Worm (Caenorhabditis elegans) whole organism, late embryonic: Measurements from ENCODE around the gene exo-1.

Experiments
- C08G9.2 ChIP-seq: sonication (generic microtip); optimal IDR thresholded peaks from 2 replicates; lab custom pipeline; 2016; ENCODE audit warnings: mild to moderate bottlenecking, missing genetic modification characterization, moderate library complexity, missing compliant biosample characterization
- F13H6.1 ChIP-seq: sonication (generic microtip); optimal IDR thresholded peaks from 2 replicates; lab custom pipeline; 2016; ENCODE audit warnings: missing genetic modification characterization, missing compliant biosample characterization
- K02D7.2 ChIP-seq: sonication (generic microtip); optimal IDR thresholded peaks from 2 replicates; lab custom pipeline; 2017; ENCODE audit warnings: mild to moderate bottlenecking, missing genetic modification characterization, missing compliant biosample characterization
- K09A11.1 ChIP-seq: sonication (generic microtip); optimal IDR thresholded peaks from 2 replicates; lab custom pipeline; 2017; ENCODE audit warnings: antibody characterized with exemption, mild to moderate bottlenecking, missing genetic modification characterization, missing compliant biosample characterization; ENCODE audit not compliant: insufficient read depth
- T23F11.4 ChIP-seq: fragments of 200-800 bp; sonication (Bioruptor generic); optimal IDR thresholded peaks from 2 replicates; lab custom pipeline; 2018; ENCODE audit warnings: mild to moderate bottlenecking, missing genetic modification characterization, missing compliant biosample characterization
- Y22D7AL.16 ChIP-seq: sonication (generic microtip); optimal IDR thresholded peaks from 2 replicates; lab custom pipeline; 2016; ENCODE audit warnings: missing genetic modification characterization, missing compliant biosample characterization
- ahr-1 ChIP-seq: sonication (generic microtip); optimal IDR thresholded peaks from 2 replicates; lab custom pipeline; 2016; ENCODE audit warnings: missing genetic modification characterization, missing compliant biosample characterization
- ceh-2 ChIP-seq: sonication (generic microtip); optimal IDR thresholded peaks from 2 replicates; lab custom pipeline; 2016; ENCODE audit warnings: missing genotype, missing genetic modification characterization, missing compliant biosample characterization
- ceh-22 ChIP-seq: sonication (generic microtip); optimal IDR thresholded peaks from 2 replicates; lab custom pipeline; 2017; ENCODE audit warnings: missing biosample characterization, missing genetic modification characterization
- ceh-30 ChIP-seq: fragments of 150-350 bp; optimal IDR thresholded peaks from 2 replicates; lab custom pipeline; 2014; ENCODE audit warnings: missing biosample characterization, missing genetic modification characterization
- ceh-31 ChIP-seq: sonication (generic microtip); optimal IDR thresholded peaks from 2 replicates; lab custom pipeline; 2016; ENCODE audit warnings: missing genetic modification characterization, missing compliant biosample characterization
- ceh-45 ChIP-seq: fragments of 200-800 bp; sonication (Bioruptor generic); IDR thresholded peaks from 2 replicates; pipeline ENCODE4 v1.3.6; 2022; ENCODE audit warnings: missing genetic modification reagents, missing genetic modification characterization, missing compliant biosample characterization
- ceh-48 ChIP-seq: sonication (generic microtip); optimal IDR thresholded peaks from 2 replicates; lab custom pipeline; 2016; ENCODE audit warnings: missing genetic modification characterization, inconsistent platforms, missing compliant biosample characterization
- ceh-6 ChIP-seq: fragments of 200-800 bp; sonication (Bioruptor generic); optimal IDR thresholded peaks from 2 replicates; lab custom pipeline; 2018; ENCODE audit warnings: mild to moderate bottlenecking, missing genetic modification characterization, missing compliant biosample characterization
- ceh-9 ChIP-seq: sonication (generic microtip); optimal IDR thresholded peaks from 2 replicates; lab custom pipeline; 2016; ENCODE audit warnings: mild to moderate bottlenecking, missing genetic modification characterization, inconsistent platforms, missing compliant biosample characterization
- dmd-4 ChIP-seq: sonication (generic microtip); optimal IDR thresholded peaks from 2 replicates; lab custom pipeline; 2016; ENCODE audit warnings: borderline replicate concordance, missing genetic modification characterization, missing compliant biosample characterization
- elt-2 ChIP-seq: sonication (generic microtip); optimal IDR thresholded peaks from 2 replicates; lab custom pipeline; 2016; ENCODE audit warnings: missing genetic modification reagents, missing genetic modification characterization, missing compliant biosample characterization
- elt-4 ChIP-seq: sonication (generic microtip); optimal IDR thresholded peaks from 2 replicates; lab custom pipeline; 2016; ENCODE audit warnings: missing genetic modification characterization, missing compliant biosample characterization
- fkh-10 ChIP-seq: fragments of 150-350 bp; optimal IDR thresholded peaks from 2 replicates; lab custom pipeline; 2014; ENCODE audit warnings: missing biosample characterization, missing genetic modification reagents, missing genetic modification characterization
- fkh-6 ChIP-seq: sonication (generic microtip); optimal IDR thresholded peaks from 2 replicates; lab custom pipeline; 2016; ENCODE audit warnings: missing genetic modification characterization, missing compliant biosample characterization
- gmeb-2 ChIP-seq: sonication (generic microtip); optimal IDR thresholded peaks from 2 replicates; lab custom pipeline; 2016; ENCODE audit warnings: missing genetic modification characterization, inconsistent platforms, missing compliant biosample characterization
- hlh-15 ChIP-seq: sonication (generic microtip); optimal IDR thresholded peaks from 2 replicates; lab custom pipeline; 2016; ENCODE audit warnings: missing genetic modification characterization, missing compliant biosample characterization
- hlh-30 ChIP-seq: sonication (generic microtip); optimal IDR thresholded peaks from 2 replicates; lab custom pipeline; 2017; ENCODE audit warnings: antibody characterized with exemption, missing genetic modification characterization, missing compliant biosample characterization; ENCODE audit not compliant: insufficient read depth
- hlh-6 ChIP-seq: sonication (generic microtip); optimal IDR thresholded peaks from 2 replicates; lab custom pipeline; 2016; ENCODE audit warnings: missing genotype, missing genetic modification characterization, missing compliant biosample characterization
- hlh-8 ChIP-seq: sonication (generic microtip); optimal IDR thresholded peaks from 2 replicates; lab custom pipeline; 2016; ENCODE audit warnings: missing genotype, missing genetic modification characterization, missing compliant biosample characterization
- lim-6 ChIP-seq: sonication (generic microtip); optimal IDR thresholded peaks from 2 replicates; lab custom pipeline; 2016; ENCODE audit warnings: missing genetic modification characterization, missing compliant biosample characterization
- lin-11 ChIP-seq: fragments of 200-800 bp; sonication (Bioruptor generic); optimal IDR thresholded peaks from 2 replicates; lab custom pipeline; 2018; ENCODE audit warnings: mild to moderate bottlenecking, missing genetic modification characterization, missing compliant biosample characterization
- mec-3 ChIP-seq: sonication (generic microtip); optimal IDR thresholded peaks from 2 replicates; lab custom pipeline; 2016; ENCODE audit warnings: borderline replicate concordance, missing genetic modification characterization, missing compliant biosample characterization
- nfya-1 ChIP-seq: sonication (generic microtip); optimal IDR thresholded peaks from 2 replicates; lab custom pipeline; 2017; ENCODE audit warnings: missing genetic modification characterization, mild to moderate bottlenecking, missing compliant biosample characterization, antibody characterized with exemption, moderate library complexity
- npax-4 ChIP-seq: sonication (generic microtip); optimal IDR thresholded peaks from 2 replicates; lab custom pipeline; 2016; ENCODE audit warnings: missing genetic modification characterization, missing compliant biosample characterization
- pag-3 ChIP-seq: sonication (generic microtip); optimal IDR thresholded peaks from 2 replicates; lab custom pipeline; 2016; ENCODE audit warnings: missing compliant biosample characterization, missing genetic modification characterization, borderline replicate concordance
- pax-1 ChIP-seq: fragments of 150-350 bp; optimal IDR thresholded peaks from 2 replicates; lab custom pipeline; 2014; ENCODE audit warnings: missing biosample characterization, missing genetic modification characterization
- pha-2 ChIP-seq: sonication (generic microtip); optimal IDR thresholded peaks from 2 replicates; lab custom pipeline; 2017; ENCODE audit warnings: mild to moderate bottlenecking, missing genetic modification characterization, missing compliant biosample characterization
- pha-4 ChIP-seq: fragments of 150-350 bp; optimal IDR thresholded peaks from 2 replicates; lab custom pipeline; 2018; ENCODE audit warnings: missing biosample characterization, missing genetic modification reagents, missing genetic modification characterization
- pqm-1 ChIP-seq: sonication (generic microtip); optimal IDR thresholded peaks from 2 replicates; lab custom pipeline; 2016; ENCODE audit warnings: missing genetic modification characterization, missing compliant biosample characterization
- pros-1 ChIP-seq: fragments of 150-350 bp; optimal IDR thresholded peaks from 2 replicates; lab custom pipeline; 2014; ENCODE audit warnings: missing biosample characterization, missing genetic modification reagents, missing genetic modification characterization
- rnt-1 ChIP-seq: sonication (generic microtip); optimal IDR thresholded peaks from 2 replicates; lab custom pipeline; 2016; ENCODE audit warnings: missing genetic modification characterization, missing compliant biosample characterization
- sox-4 ChIP-seq: sonication (generic microtip); optimal IDR thresholded peaks from 2 replicates; lab custom pipeline; 2017; ENCODE audit warnings: mild to moderate bottlenecking, missing genetic modification characterization, inconsistent platforms, missing compliant biosample characterization
- ttx-3 ChIP-seq: sonication (generic microtip); optimal IDR thresholded peaks from 2 replicates; lab custom pipeline; 2016; ENCODE audit warnings: missing genetic modification reagents, missing genetic modification characterization, missing compliant biosample characterization
- unc-42 ChIP-seq: sonication (generic microtip); optimal IDR thresholded peaks from 2 replicates; lab custom pipeline; 2016; ENCODE audit warnings: missing genotype, missing genetic modification characterization, missing compliant biosample characterization
- unc-55 ChIP-seq: sonication (generic microtip); optimal IDR thresholded peaks from 2 replicates; lab custom pipeline; 2017; ENCODE audit warnings: missing biosample characterization, missing genetic modification reagents, missing genetic modification characterization
- ztf-16 ChIP-seq: sonication (generic microtip); optimal IDR thresholded peaks from 2 replicates; lab custom pipeline; 2017; ENCODE audit warnings: missing genetic modification characterization, missing compliant biosample characterization

Gene exo-1

ce11 chrIII:13405504-13405903 lies 17.8 kb upstream of the exo-1 start, which contains the start of gene nas-1:
nas-1 (plus strand) TSS chrIII:13405804.
- TF ChIP-seq ceh-2 (tag; lab: Kevin White, UChicago) (no peak), elt-4 (tag; lab: Kevin White, UChicago) (no peak), ceh-6 (GFP tag; lab: Kevin White, UChicago) (no peak), lim-6 (tag; lab: Kevin White, UChicago) (no peak), unc-55 (GFP tag; lab: Kevin White, UChicago) (no peak), C08G9.2 (no peak), pha-2 (no peak), T23F11.4 (GFP tag; lab: Kevin White, UChicago) (no peak), hlh-15 (tag; lab: Kevin White, UChicago) (no peak), fkh-6 (tag; lab: Kevin White, UChicago) (no peak), F13H6.1 (tag; lab: Kevin White, UChicago) (no peak), gmeb-2 (tag; lab: Kevin White, UChicago) (no peak), dmd-4 (tag; lab: Kevin White, UChicago) (no peak), rnt-1 (tag; lab: Kevin White, UChicago) (no peak), hlh-8 (tag; lab: Kevin White, UChicago) (no peak), pag-3 (tag; lab: Kevin White, UChicago) (no peak)

ce11 chrIII:13409498-13409897 lies 13.8 kb upstream of the exo-1 start, which contains the start of gene myo-6:
myo-6 (plus strand) TSS chrIII:13409798.
- TF ChIP-seq nfya-1 (no peak), mec-3 (tag; lab: Kevin White, UChicago) (no peak), ztf-16 (tag; lab: Kevin White, UChicago) (no peak), npax-4 (tag; lab: Kevin White, UChicago) (no peak), sox-4 (no peak), fkh-10 (GFP tag; lab: Kevin White, UChicago) (no peak), pqm-1 (no peak), ahr-1 (tag; lab: Kevin White, UChicago) (no peak), ceh-31 (tag; lab: Kevin White, UChicago) (no peak), lin-11 (tag; lab: Kevin White, UChicago) (no peak)

- TF ChIP-seq hlh-8 (tag; lab: Kevin White, UChicago), result no peak
- TF ChIP-seq hlh-6 (tag; lab: Kevin White, UChicago), result no peak
- TF ChIP-seq ceh-22 (tag; lab: Kevin White, UChicago), result no peak
- TF ChIP-seq ceh-2 (tag; lab: Kevin White, UChicago), result no peak
- no peak for TF ChIP-seq lin-11 (tag; lab: Kevin White, UChicago)
- TF ChIP-seq mec-3 (tag; lab: Kevin White, UChicago), result no peak
- no peak for TF ChIP-seq ttx-3 (tag; lab: Kevin White, UChicago)
- no peak for TF ChIP-seq pros-1 (tag; lab: Kevin White, UChicago)
- no peak for TF ChIP-seq K09A11.1 (tag; lab: Kevin White, UChicago)
- TF ChIP-seq elt-2 (tag; lab: Kevin White, UChicago), result no peak
- TF ChIP-seq pha-4 (tag; lab: Kevin White, UChicago), result no peak
- no peak for TF ChIP-seq lim-6 (tag; lab: Kevin White, UChicago)
- TF ChIP-seq Y22D7AL.16 (tag; lab: Kevin White, UChicago), result no peak
- no peak for TF ChIP-seq ceh-48 (tag; lab: Kevin White, UChicago)
- no peak for TF ChIP-seq elt-4 (tag; lab: Kevin White, UChicago)
- TF ChIP-seq npax-4 (tag; lab: Kevin White, UChicago), result no peak
- no peak for TF ChIP-seq dmd-4 (tag; lab: Kevin White, UChicago)
- TF ChIP-seq gmeb-2 (tag; lab: Kevin White, UChicago), result no peak
These were observed 12.1 kb upstream of the exo-1 start for ce11 chrIII:13411202-13411601.

ce11 chrIII:13418975-13419374 lies 4.3 kb upstream of the exo-1 start:
- TF ChIP-seq unc-42 (tag; lab: Kevin White, UChicago), result no peak
- no peak for TF ChIP-seq ceh-45
- TF ChIP-seq F13H6.1 (tag; lab: Kevin White, UChicago), result no peak
- TF ChIP-seq hlh-8 (tag; lab: Kevin White, UChicago), result no peak
- TF ChIP-seq ztf-16 (tag; lab: Kevin White, UChicago), result no peak
- no peak for TF ChIP-seq elt-4 (tag; lab: Kevin White, UChicago)
- TF ChIP-seq K02D7.2 (tag; lab: Kevin White, UChicago), result no peak
- TF ChIP-seq pax-1 (tag; lab: Kevin White, UChicago), result no peak
- no peak for TF ChIP-seq lin-11 (tag; lab: Kevin White, UChicago)
- TF ChIP-seq ceh-48 (tag; lab: Kevin White, UChicago), result no peak
- no peak for TF ChIP-seq ceh-9
- no peak for TF ChIP-seq ahr-1 (tag; lab: Kevin White, UChicago)
- TF ChIP-seq hlh-30, result no peak
- TF ChIP-seq ceh-30 (tag; lab: Kevin White, UChicago), result no peak
